Worm (Caenorhabditis elegans) whole organism, late embryonic: ENCODE data around the gene sre-15.

Experiments used
- C38D4.7 ChIP-seq: fragments of 200-800 bp; sonication (Bioruptor generic); optimal IDR thresholded peaks from 2 replicates; lab custom pipeline; 2018; ENCODE audit warnings: mild to moderate bottlenecking, missing genetic modification characterization, moderate library complexity, missing compliant biosample characterization
- K09A11.1 ChIP-seq: sonication (generic microtip); optimal IDR thresholded peaks from 2 replicates; lab custom pipeline; 2017; ENCODE audit warnings: antibody characterized with exemption, mild to moderate bottlenecking, missing genetic modification characterization, missing compliant biosample characterization; ENCODE audit not compliant: insufficient read depth
- Y22D7AL.16 ChIP-seq: sonication (generic microtip); optimal IDR thresholded peaks from 2 replicates; lab custom pipeline; 2016; ENCODE audit warnings: missing genetic modification characterization, missing compliant biosample characterization
- ahr-1 ChIP-seq: sonication (generic microtip); optimal IDR thresholded peaks from 2 replicates; lab custom pipeline; 2016; ENCODE audit warnings: missing genetic modification characterization, missing compliant biosample characterization
- ama-1 ChIP-seq: fragments of 150-350 bp; optimal IDR thresholded peaks from 2 replicates; lab custom pipeline; 2014
- ceh-14 ChIP-seq: sonication (generic microtip); optimal IDR thresholded peaks from 2 replicates; lab custom pipeline; 2016; ENCODE audit warnings: missing genotype, missing genetic modification characterization, missing compliant biosample characterization
- ceh-18 ChIP-seq: sonication (generic microtip); optimal IDR thresholded peaks from 2 replicates; lab custom pipeline; 2016; ENCODE audit warnings: missing genetic modification characterization, missing compliant biosample characterization
- ceh-22 ChIP-seq: sonication (generic microtip); optimal IDR thresholded peaks from 2 replicates; lab custom pipeline; 2017; ENCODE audit warnings: missing biosample characterization, missing genetic modification characterization
- ceh-31 ChIP-seq: sonication (generic microtip); optimal IDR thresholded peaks from 2 replicates; lab custom pipeline; 2016; ENCODE audit warnings: missing genetic modification characterization, missing compliant biosample characterization
- ceh-34 ChIP-seq: sonication (generic microtip); optimal IDR thresholded peaks from 2 replicates; lab custom pipeline; 2016; ENCODE audit warnings: mild to moderate bottlenecking, missing genetic modification characterization, missing compliant biosample characterization
- ceh-45 ChIP-seq: fragments of 200-800 bp; sonication (Bioruptor generic); IDR thresholded peaks from 2 replicates; pipeline ENCODE4 v1.3.6; 2022; ENCODE audit warnings: missing genetic modification reagents, missing genetic modification characterization, missing compliant biosample characterization
- ceh-48 ChIP-seq: sonication (generic microtip); optimal IDR thresholded peaks from 2 replicates; lab custom pipeline; 2016; ENCODE audit warnings: missing genetic modification characterization, inconsistent platforms, missing compliant biosample characterization
- ceh-6 ChIP-seq: fragments of 200-800 bp; sonication (Bioruptor generic); optimal IDR thresholded peaks from 2 replicates; lab custom pipeline; 2018; ENCODE audit warnings: mild to moderate bottlenecking, missing genetic modification characterization, missing compliant biosample characterization
- che-1 ChIP-seq: sonication (generic microtip); optimal IDR thresholded peaks from 2 replicates; lab custom pipeline; 2016; ENCODE audit warnings: mild to moderate bottlenecking, missing genetic modification characterization, missing compliant biosample characterization
- dve-1 ChIP-seq: sonication (generic microtip); optimal IDR thresholded peaks from 2 replicates; lab custom pipeline; 2017; ENCODE audit warnings: antibody characterized with exemption, mild to moderate bottlenecking, missing genetic modification characterization, missing compliant biosample characterization
- elt-2 ChIP-seq: sonication (generic microtip); optimal IDR thresholded peaks from 2 replicates; lab custom pipeline; 2016; ENCODE audit warnings: missing genetic modification reagents, missing genetic modification characterization, missing compliant biosample characterization
- elt-4 ChIP-seq: sonication (generic microtip); optimal IDR thresholded peaks from 2 replicates; lab custom pipeline; 2016; ENCODE audit warnings: missing genetic modification characterization, missing compliant biosample characterization
- fkh-6 ChIP-seq: sonication (generic microtip); optimal IDR thresholded peaks from 2 replicates; lab custom pipeline; 2016; ENCODE audit warnings: missing genetic modification characterization, missing compliant biosample characterization
- hlh-13 ChIP-seq: fragments of 200-800 bp; sonication (Bioruptor generic); optimal IDR thresholded peaks from 2 replicates; lab custom pipeline; 2018; ENCODE audit warnings: mild to moderate bottlenecking, missing genetic modification characterization, missing compliant biosample characterization
- hlh-15 ChIP-seq: sonication (generic microtip); optimal IDR thresholded peaks from 2 replicates; lab custom pipeline; 2016; ENCODE audit warnings: missing genetic modification characterization, missing compliant biosample characterization
- hlh-30 ChIP-seq: sonication (generic microtip); optimal IDR thresholded peaks from 2 replicates; lab custom pipeline; 2017; ENCODE audit warnings: antibody characterized with exemption, missing genetic modification characterization, missing compliant biosample characterization; ENCODE audit not compliant: insufficient read depth
- hlh-8 ChIP-seq: sonication (generic microtip); optimal IDR thresholded peaks from 2 replicates; lab custom pipeline; 2016; ENCODE audit warnings: missing genotype, missing genetic modification characterization, missing compliant biosample characterization
- madf-2 ChIP-seq: sonication (generic microtip); optimal IDR thresholded peaks from 2 replicates; lab custom pipeline; 2017; ENCODE audit warnings: missing genetic modification characterization, missing compliant biosample characterization
- nfya-1 ChIP-seq: sonication (generic microtip); optimal IDR thresholded peaks from 2 replicates; lab custom pipeline; 2017; ENCODE audit warnings: missing genetic modification characterization, mild to moderate bottlenecking, missing compliant biosample characterization, antibody characterized with exemption, moderate library complexity
- nhr-11 ChIP-seq: fragments of 150-350 bp; optimal IDR thresholded peaks from 2 replicates; lab custom pipeline; 2014; ENCODE audit warnings: missing biosample characterization, missing genetic modification characterization
- nhr-232 ChIP-seq: sonication (generic microtip); optimal IDR thresholded peaks from 2 replicates; lab custom pipeline; 2016; ENCODE audit warnings: missing genetic modification characterization, missing compliant biosample characterization
- npax-4 ChIP-seq: sonication (generic microtip); optimal IDR thresholded peaks from 2 replicates; lab custom pipeline; 2016; ENCODE audit warnings: missing genetic modification characterization, missing compliant biosample characterization
- pag-3 ChIP-seq: sonication (generic microtip); optimal IDR thresholded peaks from 2 replicates; lab custom pipeline; 2016; ENCODE audit warnings: missing compliant biosample characterization, missing genetic modification characterization, borderline replicate concordance
- pat-9 ChIP-seq: fragments of 200-800 bp; sonication (Bioruptor generic); optimal IDR thresholded peaks from 2 replicates; lab custom pipeline; 2018; ENCODE audit warnings: mild to moderate bottlenecking, missing genetic modification characterization, moderate library complexity, missing compliant biosample characterization
- pax-1 ChIP-seq: fragments of 150-350 bp; optimal IDR thresholded peaks from 2 replicates; lab custom pipeline; 2014; ENCODE audit warnings: missing biosample characterization, missing genetic modification characterization
- pros-1 ChIP-seq: fragments of 150-350 bp; optimal IDR thresholded peaks from 2 replicates; lab custom pipeline; 2014; ENCODE audit warnings: missing biosample characterization, missing genetic modification reagents, missing genetic modification characterization
- rnt-1 ChIP-seq: sonication (generic microtip); optimal IDR thresholded peaks from 2 replicates; lab custom pipeline; 2016; ENCODE audit warnings: missing genetic modification characterization, missing compliant biosample characterization
- sdc-2 ChIP-seq: sonication (generic microtip); optimal IDR thresholded peaks from 2 replicates; lab custom pipeline; 2016; ENCODE audit warnings: missing genotype, missing genetic modification characterization, missing compliant biosample characterization
- tbx-2 ChIP-seq: sonication (generic microtip); optimal IDR thresholded peaks from 2 replicates; lab custom pipeline; 2016; ENCODE audit warnings: missing genetic modification characterization, missing compliant biosample characterization
- ttx-3 ChIP-seq: sonication (generic microtip); optimal IDR thresholded peaks from 2 replicates; lab custom pipeline; 2016; ENCODE audit warnings: missing genetic modification reagents, missing genetic modification characterization, missing compliant biosample characterization
- unc-3 ChIP-seq, 2 experiments: fragments of 200-800 bp in 1 of 2; sonication (Bioruptor generic) in 1 of 2; sonication (generic microtip) in 1 of 2; conservative IDR thresholded peaks in 1 of 2; optimal IDR thresholded peaks in 1 of 2; 2 replicates each; pipeline versions ENCODE4 v1.3.6 to Lab custom; 2016 to 2022; ENCODE audit warnings: missing compliant biosample characterization in 2 of 2, missing genetic modification characterization in 2 of 2, missing genetic modification reagents in 1 of 2
- unc-42 ChIP-seq: sonication (generic microtip); optimal IDR thresholded peaks from 2 replicates; lab custom pipeline; 2016; ENCODE audit warnings: missing genotype, missing genetic modification characterization, missing compliant biosample characterization
- unc-55 ChIP-seq: sonication (generic microtip); optimal IDR thresholded peaks from 2 replicates; lab custom pipeline; 2017; ENCODE audit warnings: missing biosample characterization, missing genetic modification reagents, missing genetic modification characterization
- unc-86 ChIP-seq: sonication (generic microtip); optimal IDR thresholded peaks from 2 replicates; lab custom pipeline; 2016; ENCODE audit warnings: missing genetic modification characterization, missing compliant biosample characterization
- zip-5 ChIP-seq: sonication (generic microtip); optimal IDR thresholded peaks from 2 replicates; lab custom pipeline; 2016; ENCODE audit warnings: missing genetic modification characterization, missing compliant biosample characterization

The sre-15 gene

DNA sequence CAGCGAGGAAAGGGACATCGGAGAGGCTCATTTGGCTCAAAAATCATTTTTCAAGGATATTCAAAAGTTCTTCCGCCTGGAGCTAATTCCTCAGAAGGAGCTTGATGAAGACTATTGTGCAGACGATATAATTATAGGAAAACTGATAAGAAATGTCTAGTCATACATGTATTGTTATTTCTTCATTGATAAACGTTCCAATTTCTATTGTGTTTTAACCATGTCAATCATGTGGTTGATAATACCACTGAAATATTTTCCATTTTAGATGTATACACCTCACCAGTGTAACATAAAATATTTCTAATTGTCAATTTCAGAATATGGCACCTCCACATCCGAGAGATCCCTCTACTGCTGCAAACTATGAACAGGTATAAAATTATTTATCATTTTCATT lies 34.7 kb upstream of the sre-15 start, which contains the start of gene ltah-1.1:
Gene ltah-1.1, plus strand, starts transcription at position 283 of the 400 bp plus-strand sequence.
- peak; percentile 16 for TF ChIP-seq elt-2 (tag; lab: Kevin White, UChicago)
- TF ChIP-seq elt-4 (tag; lab: Kevin White, UChicago), result no peak

DNA sequence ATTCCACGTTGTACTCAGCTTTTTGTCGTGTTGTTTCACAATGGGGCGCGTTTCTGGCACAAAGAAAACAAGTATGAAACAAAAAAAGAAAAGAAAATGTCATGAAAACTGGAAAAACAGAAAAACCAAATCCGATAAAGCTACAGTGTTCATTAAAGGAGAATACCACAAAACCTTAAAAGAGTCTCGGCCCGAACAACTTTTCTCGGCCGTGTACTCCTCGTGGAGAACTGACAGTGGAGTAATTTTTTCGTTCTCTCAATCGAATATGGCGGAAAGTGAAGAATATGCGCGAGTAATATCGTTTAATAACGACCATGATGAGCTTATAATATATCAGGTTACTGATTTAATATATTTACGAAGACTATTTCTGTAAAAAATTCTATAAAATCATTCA lies 33.9 kb upstream of the sre-15 start, which contains the start of the genes tag-335 and vkmt-1:
Gene tag-335, minus strand, starts transcription at position 88 of the 400 bp plus-strand sequence.
Gene vkmt-1, plus strand, starts transcription at position 219 of the 400 bp plus-strand sequence.
- TF ChIP-seq fkh-6 (no peak), ahr-1 (tag; lab: Kevin White, UChicago) (no peak), madf-2 (tag; lab: Kevin White, UChicago) (no peak), hlh-13 (GFP tag; lab: Kevin White, UChicago) (no peak), elt-2 (tag; lab: Kevin White, UChicago) (no peak), ceh-6 (GFP tag; lab: Kevin White, UChicago) (no peak), ceh-14 (no peak), sdc-2 (no peak), pat-9 (tag; lab: Kevin White, UChicago) (no peak)

DNA sequence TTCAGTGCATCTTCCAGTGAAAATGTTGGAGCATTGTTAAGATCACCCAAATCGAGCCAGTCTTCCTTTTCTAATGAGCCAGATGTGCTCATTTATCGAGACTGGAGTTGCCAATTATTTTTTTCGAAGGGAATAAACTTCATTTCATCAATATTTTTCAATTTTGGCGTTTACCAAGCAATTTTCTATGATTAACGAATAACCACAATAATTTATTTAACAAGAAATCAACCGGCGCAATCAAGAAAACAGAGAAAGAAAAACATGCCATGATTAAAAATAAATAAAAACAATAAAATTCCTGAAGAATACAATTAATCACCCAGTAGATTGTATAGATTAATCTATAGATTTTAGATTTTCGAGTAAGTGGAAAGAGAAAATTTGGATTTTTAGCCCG lies 31.3 kb upstream of the sre-15 start, which contains the start of gene vps-8:
Gene vps-8, minus strand, starts transcription at position 101 of the 400 bp plus-strand sequence.
- TF ChIP-seq hlh-15 (tag; lab: Kevin White, UChicago), result no peak
- TF ChIP-seq ceh-22 (tag; lab: Kevin White, UChicago), result no peak
- no peak for TF ChIP-seq ahr-1 (tag; lab: Kevin White, UChicago)

- TF ChIP-seq rnt-1 (no peak), ceh-22 (tag; lab: Kevin White, UChicago) (no peak), unc-3 (GFP tag; conservative IDR thresholded peaks at IDR 0.05; lab: Robert Waterston, UW) (no peak), unc-3 (tag; optimal IDR thresholded peaks at IDR 0.05; lab: Kevin White, UChicago) (no peak), K09A11.1 (no peak), tbx-2 (tag; lab: Kevin White, UChicago) (no peak), npax-4 (tag; lab: Kevin White, UChicago) (no peak), pros-1 (tag; lab: Kevin White, UChicago) (no peak), unc-42 (tag; lab: Kevin White, UChicago) (no peak), che-1 (no peak), ama-1 (lab: Kevin White, UChicago) (no peak), nhr-232 (tag; lab: Kevin White, UChicago) (no peak), dve-1 (tag; lab: Kevin White, UChicago) (no peak), Y22D7AL.16 (tag; lab: Kevin White, UChicago) (no peak), unc-86 (no peak)
- TF ChIP-seq, all 69 proteins: peak for 0
Observed at ce11 chrIV:12274365-12274764, 29.8 kb upstream of the sre-15 start.

DNA sequence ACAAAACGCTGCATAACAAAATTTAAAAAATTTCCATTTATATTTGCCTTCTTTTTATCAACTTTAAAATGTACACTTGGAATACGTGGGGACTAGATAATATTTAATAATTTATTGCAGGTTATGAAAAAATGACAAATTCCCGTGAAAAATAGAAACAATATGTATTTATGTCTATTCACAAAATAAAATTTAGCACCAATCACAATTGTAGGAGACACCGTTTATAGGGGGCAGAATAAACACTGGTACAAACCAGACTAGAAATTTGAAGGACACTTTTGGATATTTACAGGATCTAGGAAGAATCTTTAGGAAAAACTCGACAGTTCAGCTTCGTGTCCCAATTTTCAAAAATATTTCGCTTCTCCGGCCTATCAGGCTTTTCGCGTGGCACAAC lies 25.8 kb upstream of the sre-15 start, which contains the start of gene C42C1.3:
Gene C42C1.3, minus strand, starts transcription at position 101 of the 400 bp plus-strand sequence.
- TF ChIP-seq pag-3 (tag; lab: Kevin White, UChicago) (no peak), ceh-45 (GFP tag; lab: Robert Waterston, UW) (no peak), pax-1 (tag; lab: Kevin White, UChicago) (no peak)

DNA sequence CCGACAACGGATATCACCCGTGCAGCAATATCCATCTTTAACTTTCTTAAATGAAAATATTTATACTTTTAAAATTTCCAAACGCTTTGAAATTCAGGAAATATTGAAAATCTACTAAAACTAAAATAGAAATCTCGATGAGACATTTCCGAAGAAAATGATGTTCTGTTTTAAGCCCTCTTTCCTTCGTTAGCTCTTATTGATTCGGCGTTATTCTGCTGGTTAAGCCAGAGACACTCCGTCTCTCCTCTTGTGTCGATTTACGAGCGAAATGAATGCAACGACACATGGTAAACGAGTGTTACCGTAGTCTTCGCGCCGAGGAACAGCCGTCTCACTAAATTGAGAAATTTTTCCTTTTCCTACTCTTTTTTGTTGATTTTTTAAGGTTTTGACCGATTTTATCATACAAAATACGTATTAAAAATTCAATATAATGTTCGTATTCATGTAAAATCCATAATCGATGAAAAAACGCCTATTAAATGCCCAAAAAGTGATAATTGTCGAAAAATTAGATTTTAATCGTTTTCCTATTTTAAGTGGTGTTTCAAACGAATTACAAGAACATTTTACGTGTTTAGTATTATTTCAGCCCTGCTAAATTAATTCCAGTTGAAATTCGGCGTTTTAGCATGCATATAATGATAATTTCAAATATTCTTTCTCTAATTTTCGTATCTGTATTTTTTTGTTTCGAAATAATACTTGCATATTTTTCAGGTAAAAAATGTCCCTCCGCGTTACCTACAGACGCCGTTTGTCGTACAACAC lies 23.9 kb upstream of the sre-15 start, which contains the start of the genes ppm-1.H and rpl-34:
Gene ppm-1.H, minus strand, starts transcription at position 51 of the 774 bp plus-strand sequence.
Gene rpl-34, plus strand, starts transcription at position 724 of the 774 bp plus-strand sequence.
- peak; percentile 36 for TF ChIP-seq tbx-2 (tag; lab: Kevin White, UChicago)
- peak; percentile 21 for TF ChIP-seq ceh-18 (tag; lab: Kevin White, UChicago)
- TF ChIP-seq unc-55 (GFP tag; lab: Kevin White, UChicago), result peak; percentile 58
- TF ChIP-seq pax-1 (tag; lab: Kevin White, UChicago), result peak; percentile 50
- peak; percentile 39 for TF ChIP-seq ceh-34 (tag; lab: Kevin White, UChicago)
- peak; percentile 14 for TF ChIP-seq ttx-3
- TF ChIP-seq pros-1 (tag; lab: Kevin White, UChicago), result no peak
- no peak for TF ChIP-seq npax-4 (tag; lab: Kevin White, UChicago)
- TF ChIP-seq nfya-1, result peak; percentile 84
- peak; percentile 57 for TF ChIP-seq unc-42 (tag; lab: Kevin White, UChicago)
- peak; percentile 39 for TF ChIP-seq zip-5 (tag; lab: Kevin White, UChicago)
- TF ChIP-seq hlh-8, result peak; percentile 34
- TF ChIP-seq hlh-30 (tag; lab: Kevin White, UChicago), result peak; percentile 33
- peak; percentile 51 for TF ChIP-seq ceh-48
- TF ChIP-seq nhr-11 (tag; lab: Kevin White, UChicago), result no peak
- TF ChIP-seq C38D4.7, result no peak
- TF ChIP-seq ceh-31 (tag; lab: Kevin White, UChicago), result peak; percentile 64
